Fruit fly (Drosophila melanogaster): Measurements from ENCODE around the gene DNAlig3.

- TF ChIP-seq EcR (GFP tag; optimal IDR thresholded peaks at IDR 0.05) = no peak
- TF ChIP-seq rn (GFP tag; IDR thresholded peaks at IDR 0.05) = no peak
- no peak for TF ChIP-seq CG12605 (GFP tag; IDR thresholded peaks at IDR 0.05)
- no peak for TF ChIP-seq Ets98B (GFP tag; IDR thresholded peaks at IDR 0.05)
- TF ChIP-seq CG14655 (GFP tag; optimal IDR thresholded peaks at IDR 0.05) = no peak
- no peak for TF ChIP-seq Pif1B (GFP tag; optimal IDR thresholded peaks at IDR 0.05)
- no peak for TF ChIP-seq CG8159 (tag; optimal IDR thresholded peaks at IDR 0.05)
- TF ChIP-seq fd96Ca (GFP tag; IDR thresholded peaks at IDR 0.05) = no peak
- TF ChIP-seq CG15710 (tag; optimal IDR thresholded peaks at IDR 0.05) = no peak
- TF ChIP-seq gl (tag; optimal IDR thresholded peaks at IDR 0.05) = no peak
- no peak for TF ChIP-seq CG34367 (tag; optimal IDR thresholded peaks at IDR 0.05)
- TF ChIP-seq CG10348 (GFP tag; IDR thresholded peaks at IDR 0.05) = no peak
Observed at dm6 chr3R:12435948-12436347, 34.3 kb upstream of the DNAlig3 start, which contains the start of gene Desat2.

Measured in whole organism, pupa.